Fruit fly (Drosophila melanogaster) whole organism, embryonic: ENCODE data around the gene CG34117.

Source experiments
- Aef1 ChIP-seq: fragments of 200-800 bp; sonication (Bioruptor generic); IDR thresholded peaks from 3 replicates; pipeline ENCODE4 v1.3.6; 2022; ENCODE audit warnings: missing biosample characterization, missing genetic modification characterization
- Atf6 ChIP-seq: fragments of 200-800 bp; sonication (Bioruptor generic); IDR thresholded peaks from 2 replicates; pipeline ENCODE4 v1.3.6; 2022; ENCODE audit warnings: missing biosample characterization, missing genetic modification characterization
- Awh ChIP-seq: fragments of 200-800 bp; sonication (Bioruptor generic); IDR thresholded peaks from 2 replicates; pipeline ENCODE4, ENCODE4 v1.3.6; 2022; ENCODE audit warnings: missing biosample characterization, missing genetic modification characterization
- BEAF-32 ChIP-seq: fragments of 200-800 bp; sonication (Bioruptor generic); optimal IDR thresholded peaks from 3 replicates; lab custom pipeline; 2017; ENCODE audit warnings: missing biosample characterization, missing genetic modification characterization, mild to moderate bottlenecking, moderate library complexity, missing genetic modification reagents
- CG10565 ChIP-seq: fragments of 200-800 bp; sonication (Bioruptor generic); optimal IDR thresholded peaks from 3 replicates; lab custom pipeline; 2016; ENCODE audit warnings: missing biosample characterization, mild to moderate bottlenecking, missing genetic modification characterization
- CG10979 ChIP-seq: fragments of 200-800 bp; sonication (Bioruptor generic); optimal IDR thresholded peaks from 2 replicates; lab custom pipeline; 2018; ENCODE audit warnings: missing biosample characterization, mild to moderate bottlenecking, missing genetic modification characterization, moderate library complexity
- CG12071 ChIP-seq: fragments of 200-800 bp; sonication (Bioruptor generic); optimal IDR thresholded peaks from 3 replicates; lab custom pipeline; 2018; ENCODE audit warnings: missing biosample characterization, mild to moderate bottlenecking, missing genetic modification characterization
- CG12942 ChIP-seq: fragments of 200-800 bp; sonication (Bioruptor generic); optimal IDR thresholded peaks from 3 replicates; lab custom pipeline; 2016; ENCODE audit warnings: missing biosample characterization, missing genetic modification characterization
- CG14441 ChIP-seq: fragments of 200-800 bp; sonication (Bioruptor generic); IDR thresholded peaks from 2 replicates; pipeline ENCODE4 v1.3.6; 2022; ENCODE audit warnings: missing biosample characterization, missing genetic modification characterization
- CG17328 ChIP-seq: fragments of 200-800 bp; sonication (Bioruptor generic); IDR thresholded peaks from 2 replicates; pipeline ENCODE4 v1.3.6; 2022; ENCODE audit warnings: missing biosample characterization, missing genetic modification characterization
- CG18262 ChIP-seq: fragments of 200-800 bp; optimal IDR thresholded peaks from 3 replicates; lab custom pipeline; 2019; ENCODE audit warnings: missing biosample characterization, mild to moderate bottlenecking, missing genetic modification characterization, moderate library complexity
- CG18599 ChIP-seq: fragments of 200-800 bp; sonication (Bioruptor generic); optimal IDR thresholded peaks from 3 replicates; lab custom pipeline; 2017; ENCODE audit warnings: missing biosample characterization, missing genetic modification characterization, mild to moderate bottlenecking, moderate library complexity, missing genetic modification reagents
- CG18619 ChIP-seq: fragments of 200-800 bp; sonication (Bioruptor generic); optimal IDR thresholded peaks from 3 replicates; lab custom pipeline; 2017; ENCODE audit warnings: missing biosample characterization, mild to moderate bottlenecking, missing genetic modification characterization
- CG31388 ChIP-seq: fragments of 200-800 bp; sonication (Bioruptor generic); optimal IDR thresholded peaks from 2 replicates; lab custom pipeline; 2016; ENCODE audit warnings: missing biosample characterization, missing genetic modification characterization
- CG32532 ChIP-seq: fragments of 200-800 bp; sonication (Bioruptor generic); IDR thresholded peaks from 2 replicates; pipeline ENCODE4 v1.3.6; 2022; ENCODE audit warnings: missing biosample characterization, missing genetic modification characterization
- CG6689 ChIP-seq: fragments of 200-800 bp; sonication (Bioruptor generic); IDR thresholded peaks from 2 replicates; pipeline ENCODE4 v1.3.6; 2022; ENCODE audit warnings: missing biosample characterization, missing genetic modification characterization
- CG8290 ChIP-seq, 3 experiments: fragments of 200-800 bp; sonication (Bioruptor generic); optimal IDR thresholded peaks; 2 replicates each; lab custom pipeline; 2016 to 2019; ENCODE audit warnings: missing biosample characterization in 3 of 3, missing genetic modification characterization in 3 of 3, mild to moderate bottlenecking in 2 of 3, moderate library complexity in 1 of 3
- CG8924 ChIP-seq: fragments of 200-800 bp; optimal IDR thresholded peaks from 3 replicates; lab custom pipeline; 2019; ENCODE audit warnings: missing biosample characterization, mild to moderate bottlenecking, missing genetic modification characterization, moderate library complexity
- CG9609 ChIP-seq: fragments of 200-800 bp; sonication (Bioruptor generic); optimal IDR thresholded peaks from 3 replicates; lab custom pipeline; 2016; ENCODE audit warnings: missing biosample characterization, missing genetic modification characterization
- CHES-1-like ChIP-seq: fragments of 200-800 bp; sonication (Bioruptor generic); optimal IDR thresholded peaks from 2 replicates; lab custom pipeline; 2016; ENCODE audit warnings: missing biosample characterization, missing genetic modification characterization
- CTCF ChIP-seq: fragments of 200-800 bp; sonication (Bioruptor generic); optimal IDR thresholded peaks from 2 replicates; lab custom pipeline; 2017; ENCODE audit warnings: missing biosample characterization, mild to moderate bottlenecking, missing genetic modification characterization, moderate library complexity
- Chrac-16 ChIP-seq: fragments of 200-800 bp; sonication (Bioruptor generic); optimal IDR thresholded peaks from 3 replicates; lab custom pipeline; 2016; ENCODE audit warnings: missing biosample characterization, missing genetic modification characterization
- Dbx ChIP-seq: fragments of 200-800 bp; sonication (Bioruptor generic); IDR thresholded peaks from 3 replicates; pipeline ENCODE4 v1.3.6; 2022; ENCODE audit warnings: missing biosample characterization, missing genetic modification characterization
- E2f1 ChIP-seq: fragments of 200-800 bp; sonication (Bioruptor generic); IDR thresholded peaks from 2 replicates; pipeline ENCODE4 v1.3.6; 2022; ENCODE audit warnings: missing biosample characterization, missing genetic modification characterization
- Fer3 ChIP-seq: fragments of 200-800 bp; sonication (Bioruptor generic); optimal IDR thresholded peaks from 2 replicates; lab custom pipeline; 2018; ENCODE audit warnings: missing biosample characterization, mild to moderate bottlenecking, missing genetic modification characterization, moderate library complexity
- H2.0 ChIP-seq: fragments of 200-800 bp; sonication (Bioruptor generic); IDR thresholded peaks from 2 replicates; pipeline ENCODE4 v1.3.6; 2022; ENCODE audit warnings: missing biosample characterization, missing genetic modification characterization
- Hey ChIP-seq: fragments of 200-800 bp; sonication (Bioruptor generic); optimal IDR thresholded peaks from 3 replicates; lab custom pipeline; 2018; ENCODE audit warnings: missing biosample characterization, mild to moderate bottlenecking, missing genetic modification characterization
- Meics ChIP-seq: fragments of 200-800 bp; sonication (Bioruptor generic); optimal IDR thresholded peaks from 2 replicates; lab custom pipeline; 2017; ENCODE audit warnings: missing biosample characterization, mild to moderate bottlenecking, missing genetic modification characterization
- Sry-δ ChIP-seq: fragments of 200-800 bp; sonication (Bioruptor generic); optimal IDR thresholded peaks from 2 replicates; lab custom pipeline; 2016; ENCODE audit warnings: missing biosample characterization, missing genetic modification characterization
- Tbp ChIP-seq: fragments of >200 bp; optimal IDR thresholded peaks from 2 replicates; lab custom pipeline; 2018; ENCODE audit warnings: missing biosample characterization, missing genetic modification characterization
- ash1 ChIP-seq: fragments of 200-800 bp; sonication (Bioruptor generic); optimal IDR thresholded peaks from 2 replicates; lab custom pipeline; 2018; ENCODE audit warnings: missing biosample characterization, mild to moderate bottlenecking, missing genetic modification characterization
- az2 ChIP-seq: fragments of 200-800 bp; sonication (Bioruptor generic); optimal IDR thresholded peaks from 3 replicates; lab custom pipeline; 2016; ENCODE audit warnings: missing biosample characterization, missing genetic modification characterization
- bigmax ChIP-seq: fragments of 200-800 bp; sonication (Bioruptor generic); optimal IDR thresholded peaks from 2 replicates; lab custom pipeline; 2018; ENCODE audit warnings: missing biosample characterization, mild to moderate bottlenecking, missing genetic modification characterization
- btn ChIP-seq: fragments of 200-800 bp; sonication (Bioruptor generic); optimal IDR thresholded peaks from 2 replicates; lab custom pipeline; 2016; ENCODE audit warnings: missing biosample characterization, missing genetic modification characterization
- chn ChIP-seq: fragments of 200-800 bp; sonication (Bioruptor generic); optimal IDR thresholded peaks from 2 replicates; lab custom pipeline; 2016; ENCODE audit warnings: missing biosample characterization, missing genetic modification characterization
- en ChIP-seq: fragments of 200-800 bp; sonication (Bioruptor generic); optimal IDR thresholded peaks from 2 replicates; lab custom pipeline; 2016; ENCODE audit warnings: missing biosample characterization, missing genetic modification characterization
- fu2 ChIP-seq: fragments of 200-800 bp; sonication (Bioruptor generic); optimal IDR thresholded peaks from 2 replicates; lab custom pipeline; 2016; ENCODE audit warnings: missing biosample characterization, missing genetic modification characterization
- grau ChIP-seq: fragments of 200-800 bp; optimal IDR thresholded peaks from 3 replicates; lab custom pipeline; 2019; ENCODE audit warnings: missing biosample characterization, mild to moderate bottlenecking, missing genetic modification characterization, moderate library complexity
- her ChIP-seq: fragments of 200-800 bp; sonication (Bioruptor generic); optimal IDR thresholded peaks from 2 replicates; lab custom pipeline; 2016; ENCODE audit warnings: missing biosample characterization, missing genetic modification characterization
- jumu ChIP-seq: fragments of 200-800 bp; sonication (Bioruptor generic); optimal IDR thresholded peaks from 3 replicates; lab custom pipeline; 2016; ENCODE audit warnings: missing biosample characterization, missing genetic modification characterization
- kay ChIP-seq: fragments of 200-800 bp; sonication (Bioruptor generic); optimal IDR thresholded peaks from 2 replicates; lab custom pipeline; 2016; ENCODE audit warnings: missing biosample characterization, missing genetic modification characterization
- lilli ChIP-seq: fragments of 200-800 bp; sonication (Bioruptor generic); optimal IDR thresholded peaks from 3 replicates; lab custom pipeline; 2016; ENCODE audit warnings: missing biosample characterization, missing genetic modification characterization
- lola ChIP-seq, 3 experiments: fragments of >200 bp in 2 of 3; fragments of 200-800 bp in 1 of 3; sonication (Bioruptor generic) in 1 of 3; optimal IDR thresholded peaks; 2 replicates each; lab custom pipeline; 2017 to 2019; ENCODE audit warnings: missing biosample characterization in 3 of 3, missing genetic modification characterization in 3 of 3, mild to moderate bottlenecking in 1 of 3, moderate library complexity in 1 of 3
- mam ChIP-seq: fragments of 200-800 bp; sonication (Bioruptor generic); optimal IDR thresholded peaks from 3 replicates; lab custom pipeline; 2016; ENCODE audit warnings: missing biosample characterization, missing genetic modification characterization
- onecut ChIP-seq: fragments of 200-800 bp; sonication (Bioruptor generic); IDR thresholded peaks from 2 replicates; pipeline ENCODE4 v1.3.6; 2022; ENCODE audit warnings: missing biosample characterization, missing genetic modification characterization
- pum ChIP-seq: fragments of 200-800 bp; sonication (Bioruptor generic); optimal IDR thresholded peaks from 2 replicates; lab custom pipeline; 2016; ENCODE audit warnings: missing biosample characterization, missing genetic modification characterization
- pzg ChIP-seq: fragments of 200-800 bp; sonication (Bioruptor generic); optimal IDR thresholded peaks from 3 replicates; lab custom pipeline; 2018; ENCODE audit warnings: missing biosample characterization, mild to moderate bottlenecking, missing genetic modification characterization, moderate library complexity
- rib ChIP-seq: fragments of 200-800 bp; sonication (Bioruptor generic); IDR thresholded peaks from 2 replicates; pipeline ENCODE4 v1.3.6; 2022; ENCODE audit warnings: missing biosample characterization, missing genetic modification characterization
- seq ChIP-seq: fragments of 200-800 bp; sonication (Bioruptor generic); IDR thresholded peaks from 2 replicates; pipeline ENCODE4 v1.3.6; 2022; ENCODE audit warnings: missing biosample characterization, missing genetic modification characterization
- sisA ChIP-seq: fragments of 200-800 bp; sonication (Bioruptor generic); IDR thresholded peaks from 2 replicates; pipeline ENCODE4 v1.3.6; 2022; ENCODE audit warnings: missing biosample characterization, missing genetic modification characterization
- tap ChIP-seq: fragments of 200-800 bp; optimal IDR thresholded peaks from 3 replicates; lab custom pipeline; 2019; ENCODE audit warnings: missing biosample characterization, mild to moderate bottlenecking, missing genetic modification characterization, moderate library complexity
- toy ChIP-seq: fragments of 200-800 bp; sonication (Bioruptor generic); IDR thresholded peaks from 2 replicates; pipeline ENCODE4 v1.3.6; 2022; ENCODE audit warnings: missing biosample characterization, missing genetic modification characterization

Gene CG34117

DNA sequence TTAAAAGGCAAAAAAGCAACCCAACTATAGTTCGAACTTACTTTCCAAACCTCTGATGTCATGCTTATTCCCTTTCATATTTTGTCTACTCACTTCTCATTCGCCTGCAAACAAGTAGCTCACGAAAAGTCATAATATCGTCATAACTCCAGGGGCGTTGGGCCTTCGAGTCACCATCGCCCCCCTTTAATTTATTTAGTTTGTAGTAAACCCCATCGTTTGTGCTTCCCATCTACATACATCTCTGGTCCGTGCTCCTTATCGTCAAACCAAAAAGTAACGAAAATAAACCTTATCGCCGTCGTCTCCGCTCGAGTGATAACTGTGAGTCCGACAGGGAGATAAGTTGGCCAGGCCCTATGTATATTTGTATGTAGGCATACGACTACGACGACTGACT is 29.1 kb upstream of the CG34117 start (continued):
- peak; percentile 60 for TF ChIP-seq her
- TF ChIP-seq bigmax (GFP tag; lab: Kevin White, UChicago) = no peak
- TF ChIP-seq CG10979 (tag; lab: Kevin White, UChicago) = peak; percentile 42
- peak; percentile 16 for TF ChIP-seq Sry-δ
- TF ChIP-seq Chrac-16 = peak; percentile 1
- TF ChIP-seq CHES-1-like (GFP tag; lab: Kevin White, UChicago) = peak; percentile 76
- TF ChIP-seq Dbx (GFP tag; lab: Robert Waterston, UW) = peak; percentile 85
- peak in 1 of 3 experiments; percentile 22 for TF ChIP-seq lola (GFP tag; optimal IDR thresholded peaks at IDR 0.05; lab: Kevin White, UChicago)
- TF ChIP-seq Fer3 (tag; lab: Kevin White, UChicago) = peak; percentile 86
- TF ChIP-seq CG10565 (GFP tag; lab: Kevin White, UChicago) = no peak
- TF ChIP-seq CG32532 (GFP tag; lab: Robert Waterston, UW) = peak; percentile 73
- TF ChIP-seq H2.0 = peak; percentile 61; the same call in 1 of the 2 replicates
- TF ChIP-seq Aef1 = peak; percentile 52; the same call in 1 of the 3 replicates
- TF ChIP-seq Tbp (GFP tag; lab: Kevin White, UChicago) = no peak
- peak; percentile 34 for TF ChIP-seq CG8290 (GFP tag; optimal IDR thresholded peaks at IDR 0.05; lab: Kevin White, UChicago)
- TF ChIP-seq CG8290 (tag; optimal IDR thresholded peaks at IDR 0.05; lab: Kevin White, UChicago) = peak in 1 of 2 experiments; percentile 95
- TF ChIP-seq fu2 (GFP tag; lab: Kevin White, UChicago) = peak; percentile 50
- peak; percentile 85 for TF ChIP-seq Meics
- TF ChIP-seq lilli = peak; percentile 86
- TF ChIP-seq Awh (GFP tag; lab: Robert Waterston, UW) = 0 out of 2 replicates have a peak, but pooled peaks have one; percentile 21
- TF ChIP-seq az2 (GFP tag; lab: Kevin White, UChicago) = peak; percentile 43
- TF ChIP-seq E2f1 (GFP tag; lab: Robert Waterston, UW) = no peak
- peak; percentile 57 for TF ChIP-seq kay (GFP tag; lab: Kevin White, UChicago)
- TF ChIP-seq mam (GFP tag; lab: Kevin White, UChicago) = peak; percentile 82
- peak; percentile 78 for TF ChIP-seq grau
- TF ChIP-seq CG17328 (GFP tag; lab: Robert Waterston, UW) = peak; percentile 69
- TF ChIP-seq seq (GFP tag; lab: Robert Waterston, UW) = peak; percentile 68
- TF ChIP-seq CG8924 (tag; lab: Kevin White, UChicago) = peak; percentile 71
- TF ChIP-seq ash1 = peak; percentile 34
- peak; percentile 74 for TF ChIP-seq onecut (GFP tag; lab: Robert Waterston, UW)
- TF ChIP-seq BEAF-32 = no peak
- TF ChIP-seq chn (GFP tag; lab: Kevin White, UChicago) = peak; percentile 4
- TF ChIP-seq rib = 0 out of 2 replicates have a peak, but pooled peaks have one; percentile 42
- no peak for TF ChIP-seq CG31388 (GFP tag; lab: Kevin White, UChicago)
- peak; percentile 84 for TF ChIP-seq Atf6 (GFP tag; lab: Robert Waterston, UW)
- TF ChIP-seq CTCF (GFP tag; lab: Kevin White, UChicago) = no peak
- peak; percentile 66 for TF ChIP-seq CG12071 (GFP tag; lab: Kevin White, UChicago)
- no peak for TF ChIP-seq en (GFP tag; lab: Kevin White, UChicago)
- TF ChIP-seq Hey (tag; lab: Kevin White, UChicago) = peak; percentile 49
- peak; percentile 24 for TF ChIP-seq CG12942 (GFP tag; lab: Kevin White, UChicago)
- TF ChIP-seq CG6689 (GFP tag; lab: Robert Waterston, UW) = no peak
- no peak for TF ChIP-seq btn (GFP tag; lab: Kevin White, UChicago)
- peak; percentile 28 for TF ChIP-seq CG18262
- TF ChIP-seq CG9609 (GFP tag; lab: Kevin White, UChicago) = peak; percentile 63
- no peak for TF ChIP-seq CG14441 (GFP tag; lab: Robert Waterston, UW)
- no peak for TF ChIP-seq pum (GFP tag; lab: Kevin White, UChicago)
- peak; percentile 50; the same call in 1 of the 2 replicates for TF ChIP-seq sisA
- TF ChIP-seq pzg (GFP tag; lab: Kevin White, UChicago) = peak; percentile 15
- TF ChIP-seq jumu (GFP tag; lab: Kevin White, UChicago) = peak; percentile 34
- TF ChIP-seq toy (GFP tag; lab: Robert Waterston, UW) = no peak
- TF ChIP-seq CG18599 (GFP tag; lab: Kevin White, UChicago) = peak; percentile 94
- peak; percentile 56 for TF ChIP-seq tap (tag; lab: Kevin White, UChicago)
- TF ChIP-seq CG18619 (GFP tag; lab: Kevin White, UChicago) = peak; percentile 69
